Fruit fly (Drosophila melanogaster): Measurements from ENCODE around the gene TM9SF3.

DNA sequence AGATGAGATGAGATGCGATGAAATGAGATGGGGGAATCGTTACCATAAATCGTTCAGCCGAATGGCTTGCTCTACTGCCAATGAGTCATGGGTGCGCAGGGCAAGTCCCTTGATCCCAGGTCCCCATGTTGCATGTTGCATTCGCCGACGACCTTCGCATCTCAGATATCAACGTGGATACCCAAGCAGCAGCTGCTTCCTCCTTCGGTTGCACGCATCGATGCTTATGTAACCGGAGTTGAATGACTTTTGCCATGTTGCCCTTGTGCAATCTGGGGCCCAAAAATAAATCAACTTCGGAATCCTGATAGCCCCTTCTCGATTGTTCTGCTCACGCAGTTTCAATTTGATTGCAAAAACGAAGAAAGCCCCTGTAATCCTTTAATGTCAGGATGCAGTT lies 50.1 kb downstream of the TM9SF3 start:
- TF ChIP-seq CG13204 (GFP tag; optimal IDR thresholded peaks at IDR 0.05) (no peak), CG10348 (GFP tag; IDR thresholded peaks at IDR 0.05) (no peak), Pif1A (GFP tag; optimal IDR thresholded peaks at IDR 0.05) (no peak), CG8159 (tag; optimal IDR thresholded peaks at IDR 0.05) (no peak)
